Worm (Caenorhabditis elegans): Measurements from ENCODE around the gene fbxa-197.

DNA sequence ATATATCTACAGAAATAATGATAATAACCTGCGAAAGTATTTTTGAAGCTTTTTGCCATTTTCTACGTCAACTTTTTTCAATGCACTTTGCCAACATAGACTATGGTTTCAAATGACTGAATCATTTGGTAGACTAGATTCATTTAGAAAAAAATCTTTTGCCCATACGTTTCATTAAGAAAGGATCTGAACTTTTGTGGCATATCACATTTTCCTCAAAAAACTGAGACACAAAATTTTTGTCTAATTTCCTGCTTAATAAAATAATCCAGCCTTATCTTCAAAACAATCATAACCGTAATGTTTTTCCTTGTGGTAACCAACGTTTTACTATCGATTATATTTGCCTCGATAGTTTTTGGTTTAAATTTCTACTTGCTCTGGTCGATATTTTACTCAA, 41.4 kb upstream of the fbxa-197 start, which contains the start of gene srbc-51:
- TF ChIP-seq ztf-23 (GFP tag; IDR thresholded peaks at IDR 0.05) (no peak), ref-1 (GFP tag; conservative IDR thresholded peaks at IDR 0.05) (no peak)
